Worm (Caenorhabditis elegans) whole organism, mixed stage, embryonic: ENCODE measurements around the gene ccpp-6.

Experiments
- M03D4.4 ChIP-seq: sonication (generic microtip); optimal IDR thresholded peaks from 2 replicates; lab custom pipeline; 2017; ENCODE audit warnings: mild to moderate bottlenecking, missing genetic modification characterization, missing compliant biosample characterization
- bed-3 ChIP-seq: fragments of 200-800 bp; sonication (Bioruptor generic); optimal IDR thresholded peaks from 3 replicates; lab custom pipeline; 2018; ENCODE audit warnings: mild to moderate bottlenecking, missing genetic modification characterization, moderate library complexity, missing compliant biosample characterization
- blmp-1 ChIP-seq: fragments of 150-350 bp; optimal IDR thresholded peaks from 2 replicates; lab custom pipeline; 2014; ENCODE audit warnings: missing biosample characterization, missing genetic modification characterization
- ceh-39 ChIP-seq: fragments of 150-350 bp; optimal IDR thresholded peaks from 2 replicates; lab custom pipeline; 2014; ENCODE audit warnings: missing biosample characterization, missing genetic modification characterization
- ceh-43 ChIP-seq: fragments of 200-800 bp; sonication (Bioruptor generic); optimal IDR thresholded peaks from 2 replicates; lab custom pipeline; 2018; ENCODE audit warnings: mild to moderate bottlenecking, missing genetic modification characterization, moderate library complexity, missing compliant biosample characterization
- ces-1 ChIP-seq: fragments of 150-350 bp; optimal IDR thresholded peaks from 2 replicates; lab custom pipeline; 2014; ENCODE audit warnings: missing biosample characterization, missing genetic modification reagents, missing genetic modification characterization
- cnd-1 ChIP-seq: fragments of 200-800 bp; sonication (Bioruptor generic); optimal IDR thresholded peaks from 2 replicates; lab custom pipeline; 2018; ENCODE audit warnings: mild to moderate bottlenecking, missing genetic modification characterization, missing compliant biosample characterization
- drap-1 ChIP-seq: fragments of 200-800 bp; sonication (Bioruptor generic); optimal IDR thresholded peaks from 3 replicates; lab custom pipeline; 2018; ENCODE audit warnings: mild to moderate bottlenecking, missing genetic modification characterization, missing compliant biosample characterization
- elt-1 ChIP-seq: sonication (generic microtip); optimal IDR thresholded peaks from 2 replicates; lab custom pipeline; 2017; ENCODE audit warnings: missing genetic modification characterization, mild to moderate bottlenecking, missing compliant biosample characterization, antibody characterized with exemption, moderate library complexity, borderline replicate concordance; ENCODE audit not compliant: insufficient read depth
- flh-1 ChIP-seq: fragments of 200-800 bp; sonication (Bioruptor generic); optimal IDR thresholded peaks from 2 replicates; lab custom pipeline; 2018; ENCODE audit warnings: mild to moderate bottlenecking, missing genetic modification characterization, moderate library complexity, missing compliant biosample characterization
- ham-2 ChIP-seq: fragments of 200-800 bp; sonication (Bioruptor generic); optimal IDR thresholded peaks from 2 replicates; lab custom pipeline; 2018; ENCODE audit warnings: mild to moderate bottlenecking, missing genetic modification characterization, missing compliant biosample characterization
- hlh-1 ChIP-seq: fragments of 150-350 bp; optimal IDR thresholded peaks from 2 replicates; lab custom pipeline; 2014; ENCODE audit warnings: missing biosample characterization, missing genetic modification reagents, missing genetic modification characterization
- lin-13 ChIP-seq: fragments of 150-350 bp; optimal IDR thresholded peaks from 2 replicates; lab custom pipeline; 2014; ENCODE audit warnings: missing biosample characterization, missing genetic modification characterization
- lin-32 ChIP-seq: fragments of 200-800 bp; sonication (Bioruptor generic); optimal IDR thresholded peaks from 2 replicates; lab custom pipeline; 2018; ENCODE audit warnings: mild to moderate bottlenecking, missing genetic modification characterization, missing compliant biosample characterization
- lsy-2 ChIP-seq: fragments of 150-350 bp; optimal IDR thresholded peaks from 2 replicates; lab custom pipeline; 2014; ENCODE audit warnings: missing biosample characterization, missing genetic modification characterization
- mab-5 ChIP-seq: fragments of 150-350 bp; optimal IDR thresholded peaks from 2 replicates; lab custom pipeline; 2014; ENCODE audit warnings: missing biosample characterization, missing genetic modification characterization
- mep-1 ChIP-seq: fragments of 150-350 bp; optimal IDR thresholded peaks from 2 replicates; lab custom pipeline; 2017; ENCODE audit warnings: missing biosample characterization, missing genetic modification reagents, missing genetic modification characterization, inconsistent platforms
- mls-2 ChIP-seq: sonication (generic microtip); optimal IDR thresholded peaks from 2 replicates; lab custom pipeline; 2016; ENCODE audit warnings: mild to moderate bottlenecking, missing genetic modification characterization, moderate library complexity, missing compliant biosample characterization
- nhr-12 ChIP-seq: fragments of 150-350 bp; optimal IDR thresholded peaks from 2 replicates; lab custom pipeline; 2014; ENCODE audit warnings: missing biosample characterization, missing genetic modification characterization
- nhr-2 ChIP-seq: fragments of 150-350 bp; optimal IDR thresholded peaks from 2 replicates; lab custom pipeline; 2014; ENCODE audit warnings: missing biosample characterization, missing genetic modification characterization
- nhr-237 ChIP-seq: fragments of 150-350 bp; optimal IDR thresholded peaks from 2 replicates; lab custom pipeline; 2014; ENCODE audit warnings: missing biosample characterization, missing genetic modification characterization
- nhr-28 ChIP-seq: fragments of 150-350 bp; optimal IDR thresholded peaks from 2 replicates; lab custom pipeline; 2014; ENCODE audit warnings: missing biosample characterization, missing genetic modification characterization
- pha-4 ChIP-seq: fragments of 150-350 bp; optimal IDR thresholded peaks from 2 replicates; lab custom pipeline; 2018; ENCODE audit warnings: missing biosample characterization, missing genetic modification reagents, missing genetic modification characterization
- sem-2 ChIP-seq: fragments of 200-800 bp; sonication (Bioruptor generic); optimal IDR thresholded peaks from 2 replicates; lab custom pipeline; 2018; ENCODE audit warnings: mild to moderate bottlenecking, missing genetic modification characterization, missing compliant biosample characterization
- snpc-4 ChIP-seq: fragments of 150-350 bp; optimal IDR thresholded peaks from 2 replicates; lab custom pipeline; 2014; ENCODE audit warnings: missing biosample characterization, missing genetic modification characterization
- sptf-1 ChIP-seq: sonication (generic microtip); optimal IDR thresholded peaks from 2 replicates; lab custom pipeline; 2017; ENCODE audit warnings: mild to moderate bottlenecking, missing genetic modification characterization, moderate library complexity, missing compliant biosample characterization
- tbx-8 ChIP-seq: fragments of 200-800 bp; sonication (Bioruptor generic); optimal IDR thresholded peaks from 2 replicates; lab custom pipeline; 2018; ENCODE audit warnings: mild to moderate bottlenecking, missing genetic modification characterization, moderate library complexity, missing compliant biosample characterization
- unc-120 ChIP-seq: sonication (generic microtip); optimal IDR thresholded peaks from 2 replicates; lab custom pipeline; 2017; ENCODE audit warnings: missing genetic modification characterization, missing compliant biosample characterization; ENCODE audit not compliant: poor library complexity, severe bottlenecking
- unc-39 ChIP-seq: fragments of 150-350 bp; optimal IDR thresholded peaks from 2 replicates; lab custom pipeline; 2014; ENCODE audit warnings: missing biosample characterization, missing genetic modification characterization
- zip-8 ChIP-seq: fragments of 150-350 bp; optimal IDR thresholded peaks from 2 replicates; lab custom pipeline; 2014; ENCODE audit warnings: missing biosample characterization, missing genetic modification characterization
- ztf-11 ChIP-seq: fragments of 150-350 bp; optimal IDR thresholded peaks from 2 replicates; lab custom pipeline; 2014; ENCODE audit warnings: missing biosample characterization, missing genetic modification characterization

Gene ccpp-6

ce11 chrII:5408924-5409323 lies 21.8 kb upstream of the ccpp-6 start, which contains the start of the genes EEED8.12 and EEED8.4:
EEED8.12 (minus strand) TSS chrII:5409024.
EEED8.4 (plus strand) TSS chrII:5409319.
- no peak for TF ChIP-seq tbx-8 (GFP tag; lab: Kevin White, UChicago)
- no peak for TF ChIP-seq nhr-28 (tag; lab: Kevin White, UChicago)
- no peak for TF ChIP-seq nhr-2 (tag; lab: Kevin White, UChicago)
- no peak for TF ChIP-seq mep-1
- TF ChIP-seq M03D4.4 (tag; lab: Kevin White, UChicago), result no peak
- no peak for TF ChIP-seq unc-120 (tag; lab: Kevin White, UChicago)
- no peak for TF ChIP-seq ceh-39 (tag; lab: Kevin White, UChicago)
- TF ChIP-seq hlh-1 (tag; lab: Kevin White, UChicago), result no peak
- no peak for TF ChIP-seq ham-2 (GFP tag; lab: Kevin White, UChicago)
- no peak for TF ChIP-seq unc-39 (tag; lab: Kevin White, UChicago)

ce11 chrII:5407548-5407947 lies 20.4 kb upstream of the ccpp-6 start, which contains the start of gene clec-141:
clec-141 (minus strand) TSS chrII:5407648.
- no peak for TF ChIP-seq pha-4 (tag; lab: Kevin White, UChicago)
- no peak for TF ChIP-seq M03D4.4 (tag; lab: Kevin White, UChicago)
- TF ChIP-seq elt-1 (tag; lab: Kevin White, UChicago), result no peak
- no peak for TF ChIP-seq mab-5 (tag; lab: Kevin White, UChicago)
- no peak for TF ChIP-seq nhr-2 (tag; lab: Kevin White, UChicago)
- no peak for TF ChIP-seq ceh-39 (tag; lab: Kevin White, UChicago)
- no peak for TF ChIP-seq sptf-1
- no peak for TF ChIP-seq nhr-12
- no peak for TF ChIP-seq unc-39 (tag; lab: Kevin White, UChicago)
- no peak for TF ChIP-seq mls-2

ce11 chrII:5399201-5399600 lies 12.1 kb upstream of the ccpp-6 start, which contains the start of gene mog-5:
mog-5 (plus strand) TSS chrII:5399538.
- TF ChIP-seq blmp-1 (tag; lab: Kevin White, UChicago) (peak; percentile 18), nhr-2 (tag; lab: Kevin White, UChicago) (no peak), bed-3 (GFP tag; lab: Kevin White, UChicago) (peak; percentile 40), ceh-43 (GFP tag; lab: Kevin White, UChicago) (peak; percentile 86), tbx-8 (GFP tag; lab: Kevin White, UChicago) (no peak), ztf-11 (tag; lab: Kevin White, UChicago) (no peak), M03D4.4 (tag; lab: Kevin White, UChicago) (peak; percentile 74), ces-1 (GFP tag; lab: Kevin White, UChicago) (peak; percentile 74), drap-1 (GFP tag; lab: Kevin White, UChicago) (peak; percentile 40), mab-5 (tag; lab: Kevin White, UChicago) (no peak), ceh-39 (tag; lab: Kevin White, UChicago) (no peak), ham-2 (GFP tag; lab: Kevin White, UChicago) (peak; percentile 58), mep-1 (peak; percentile 33), unc-39 (tag; lab: Kevin White, UChicago) (no peak), nhr-237 (tag; lab: Kevin White, UChicago) (peak; percentile 8), lsy-2 (tag; lab: Kevin White, UChicago) (peak; percentile 15), zip-8 (no peak), pha-4 (tag; lab: Kevin White, UChicago) (no peak), lin-32 (no peak), hlh-1 (tag; lab: Kevin White, UChicago) (peak; percentile 52), flh-1 (no peak), cnd-1 (tag; lab: Kevin White, UChicago) (no peak), lin-13 (tag; lab: Kevin White, UChicago) (no peak), sem-2 (GFP tag; lab: Kevin White, UChicago) (peak; percentile 16), unc-120 (tag; lab: Kevin White, UChicago) (no peak)

- TF ChIP-seq pha-4 (tag; lab: Kevin White, UChicago) (peak; percentile 65), nhr-2 (tag; lab: Kevin White, UChicago) (no peak), snpc-4 (tag; lab: Kevin White, UChicago) (no peak)
Observed at ce11 chrII:5398779-5399178, 11.7 kb upstream of the ccpp-6 start, which contains the start of gene fbxl-3. fbxl-3 (minus strand) TSS chrII:5398902.
